Worm (Caenorhabditis elegans) whole organism, late embryonic: ENCODE results near the gene C23G10.10.
A peak's percentile ranks its signal among the peaks of the same experiment; 100 is the strongest.

Experiments
- C38D4.7 ChIP-seq: fragments of 200-800 bp; sonication (Bioruptor generic); optimal IDR thresholded peaks from 2 replicates; lab custom pipeline; 2018; ENCODE audit warnings: mild to moderate bottlenecking, missing genetic modification characterization, moderate library complexity, missing compliant biosample characterization
- K09A11.1 ChIP-seq: sonication (generic microtip); optimal IDR thresholded peaks from 2 replicates; lab custom pipeline; 2017; ENCODE audit warnings: antibody characterized with exemption, mild to moderate bottlenecking, missing genetic modification characterization, missing compliant biosample characterization; ENCODE audit not compliant: insufficient read depth
- ama-1 ChIP-seq: fragments of 150-350 bp; optimal IDR thresholded peaks from 2 replicates; lab custom pipeline; 2014
- ceh-19 ChIP-seq: fragments of 200-800 bp; sonication (Bioruptor generic); optimal IDR thresholded peaks from 2 replicates; lab custom pipeline; 2018; ENCODE audit warnings: mild to moderate bottlenecking, missing genetic modification characterization, missing compliant biosample characterization
- ceh-2 ChIP-seq: sonication (generic microtip); optimal IDR thresholded peaks from 2 replicates; lab custom pipeline; 2016; ENCODE audit warnings: missing genotype, missing genetic modification characterization, missing compliant biosample characterization
- ceh-30 ChIP-seq: fragments of 150-350 bp; optimal IDR thresholded peaks from 2 replicates; lab custom pipeline; 2014; ENCODE audit warnings: missing biosample characterization, missing genetic modification characterization
- ceh-48 ChIP-seq: sonication (generic microtip); optimal IDR thresholded peaks from 2 replicates; lab custom pipeline; 2016; ENCODE audit warnings: missing genetic modification characterization, inconsistent platforms, missing compliant biosample characterization
- ceh-6 ChIP-seq: fragments of 200-800 bp; sonication (Bioruptor generic); optimal IDR thresholded peaks from 2 replicates; lab custom pipeline; 2018; ENCODE audit warnings: mild to moderate bottlenecking, missing genetic modification characterization, missing compliant biosample characterization
- ceh-9 ChIP-seq: sonication (generic microtip); optimal IDR thresholded peaks from 2 replicates; lab custom pipeline; 2016; ENCODE audit warnings: mild to moderate bottlenecking, missing genetic modification characterization, inconsistent platforms, missing compliant biosample characterization
- che-1 ChIP-seq: sonication (generic microtip); optimal IDR thresholded peaks from 2 replicates; lab custom pipeline; 2016; ENCODE audit warnings: mild to moderate bottlenecking, missing genetic modification characterization, missing compliant biosample characterization
- dve-1 ChIP-seq: sonication (generic microtip); optimal IDR thresholded peaks from 2 replicates; lab custom pipeline; 2017; ENCODE audit warnings: antibody characterized with exemption, mild to moderate bottlenecking, missing genetic modification characterization, missing compliant biosample characterization
- elt-2 ChIP-seq: sonication (generic microtip); optimal IDR thresholded peaks from 2 replicates; lab custom pipeline; 2016; ENCODE audit warnings: missing genetic modification reagents, missing genetic modification characterization, missing compliant biosample characterization
- ets-4 ChIP-seq: sonication (generic microtip); optimal IDR thresholded peaks from 2 replicates; lab custom pipeline; 2016; ENCODE audit warnings: missing genetic modification characterization, missing compliant biosample characterization
- fax-1 ChIP-seq: sonication (generic microtip); optimal IDR thresholded peaks from 2 replicates; lab custom pipeline; 2016; ENCODE audit warnings: missing genotype, missing genetic modification characterization, missing compliant biosample characterization
- hlh-15 ChIP-seq: sonication (generic microtip); optimal IDR thresholded peaks from 2 replicates; lab custom pipeline; 2016; ENCODE audit warnings: missing genetic modification characterization, missing compliant biosample characterization
- hlh-6 ChIP-seq: sonication (generic microtip); optimal IDR thresholded peaks from 2 replicates; lab custom pipeline; 2016; ENCODE audit warnings: missing genotype, missing genetic modification characterization, missing compliant biosample characterization
- hlh-8 ChIP-seq: sonication (generic microtip); optimal IDR thresholded peaks from 2 replicates; lab custom pipeline; 2016; ENCODE audit warnings: missing genotype, missing genetic modification characterization, missing compliant biosample characterization
- mec-3 ChIP-seq: sonication (generic microtip); optimal IDR thresholded peaks from 2 replicates; lab custom pipeline; 2016; ENCODE audit warnings: borderline replicate concordance, missing genetic modification characterization, missing compliant biosample characterization
- nfya-1 ChIP-seq: sonication (generic microtip); optimal IDR thresholded peaks from 2 replicates; lab custom pipeline; 2017; ENCODE audit warnings: missing genetic modification characterization, mild to moderate bottlenecking, missing compliant biosample characterization, antibody characterized with exemption, moderate library complexity
- nhr-232 ChIP-seq: sonication (generic microtip); optimal IDR thresholded peaks from 2 replicates; lab custom pipeline; 2016; ENCODE audit warnings: missing genetic modification characterization, missing compliant biosample characterization
- npax-4 ChIP-seq: sonication (generic microtip); optimal IDR thresholded peaks from 2 replicates; lab custom pipeline; 2016; ENCODE audit warnings: missing genetic modification characterization, missing compliant biosample characterization
- pag-3 ChIP-seq: sonication (generic microtip); optimal IDR thresholded peaks from 2 replicates; lab custom pipeline; 2016; ENCODE audit warnings: missing compliant biosample characterization, missing genetic modification characterization, borderline replicate concordance
- pat-9 ChIP-seq: fragments of 200-800 bp; sonication (Bioruptor generic); optimal IDR thresholded peaks from 2 replicates; lab custom pipeline; 2018; ENCODE audit warnings: mild to moderate bottlenecking, missing genetic modification characterization, moderate library complexity, missing compliant biosample characterization
- pax-1 ChIP-seq: fragments of 150-350 bp; optimal IDR thresholded peaks from 2 replicates; lab custom pipeline; 2014; ENCODE audit warnings: missing biosample characterization, missing genetic modification characterization
- pha-2 ChIP-seq: sonication (generic microtip); optimal IDR thresholded peaks from 2 replicates; lab custom pipeline; 2017; ENCODE audit warnings: mild to moderate bottlenecking, missing genetic modification characterization, missing compliant biosample characterization
- pqm-1 ChIP-seq: sonication (generic microtip); optimal IDR thresholded peaks from 2 replicates; lab custom pipeline; 2016; ENCODE audit warnings: missing genetic modification characterization, missing compliant biosample characterization
- pros-1 ChIP-seq: fragments of 150-350 bp; optimal IDR thresholded peaks from 2 replicates; lab custom pipeline; 2014; ENCODE audit warnings: missing biosample characterization, missing genetic modification reagents, missing genetic modification characterization
- rnt-1 ChIP-seq: sonication (generic microtip); optimal IDR thresholded peaks from 2 replicates; lab custom pipeline; 2016; ENCODE audit warnings: missing genetic modification characterization, missing compliant biosample characterization
- sox-2 ChIP-seq: fragments of 200-800 bp; sonication (Bioruptor generic); IDR thresholded peaks from 2 replicates; pipeline ENCODE4 v1.3.6; 2022; ENCODE audit warnings: missing genetic modification reagents, missing genetic modification characterization, missing compliant biosample characterization
- sox-4 ChIP-seq: sonication (generic microtip); optimal IDR thresholded peaks from 2 replicates; lab custom pipeline; 2017; ENCODE audit warnings: mild to moderate bottlenecking, missing genetic modification characterization, inconsistent platforms, missing compliant biosample characterization
- tbx-2 ChIP-seq: sonication (generic microtip); optimal IDR thresholded peaks from 2 replicates; lab custom pipeline; 2016; ENCODE audit warnings: missing genetic modification characterization, missing compliant biosample characterization
- unc-42 ChIP-seq: sonication (generic microtip); optimal IDR thresholded peaks from 2 replicates; lab custom pipeline; 2016; ENCODE audit warnings: missing genotype, missing genetic modification characterization, missing compliant biosample characterization
- zip-5 ChIP-seq: sonication (generic microtip); optimal IDR thresholded peaks from 2 replicates; lab custom pipeline; 2016; ENCODE audit warnings: missing genetic modification characterization, missing compliant biosample characterization

C23G10.10 gene

DNA sequence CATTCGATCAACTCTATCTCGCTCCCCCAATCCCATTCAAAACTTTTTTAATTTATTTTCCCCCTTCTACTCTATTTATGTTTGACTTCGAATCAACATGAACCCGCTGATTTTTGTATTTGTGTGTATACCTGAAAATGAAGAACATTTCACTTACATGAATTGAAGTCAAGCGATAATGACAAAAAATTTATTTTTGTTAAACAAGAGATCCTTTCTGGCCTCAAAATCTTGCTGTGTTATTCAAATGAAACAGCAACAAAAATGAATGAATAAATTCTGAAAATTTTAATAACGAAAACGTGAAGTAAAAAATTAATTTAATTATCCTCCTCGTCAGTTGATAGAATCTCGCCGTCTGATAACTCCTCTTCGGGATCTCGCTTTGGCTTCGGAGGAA is 11.4 kb downstream of the C23G10.10 start:
- TF ChIP-seq zip-5 (tag; lab: Kevin White, UChicago) (no peak), unc-42 (no peak), fax-1 (tag; lab: Kevin White, UChicago) (no peak), nfya-1 (tag; lab: Kevin White, UChicago) (no peak), pag-3 (tag; lab: Kevin White, UChicago) (no peak), sox-4 (tag; lab: Kevin White, UChicago) (no peak), elt-2 (no peak), ceh-19 (GFP tag; lab: Kevin White, UChicago) (no peak), ceh-6 (no peak), hlh-6 (tag; lab: Kevin White, UChicago) (no peak)

DNA sequence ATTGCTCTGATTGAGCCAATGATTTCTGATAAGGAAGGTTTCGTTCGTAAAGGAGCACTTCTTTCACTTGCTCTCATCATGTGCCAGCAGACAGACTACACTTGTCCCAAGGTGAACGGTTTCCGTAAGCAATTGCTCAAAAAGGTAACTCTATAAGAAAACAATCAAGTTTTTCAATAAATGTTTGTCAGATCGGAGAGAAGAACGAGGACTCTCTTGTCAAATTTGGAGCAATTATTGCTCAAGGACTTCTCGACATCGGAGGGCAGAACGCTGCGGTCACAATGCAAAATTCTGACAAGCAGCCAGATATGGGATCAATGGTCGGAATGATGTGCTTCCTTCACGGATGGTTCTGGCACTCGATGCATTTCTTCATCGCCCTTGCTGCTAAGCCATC is 12.5 kb downstream of the C23G10.10 start:
- TF ChIP-seq nhr-232 (tag; lab: Kevin White, UChicago) (no peak), rnt-1 (no peak), sox-4 (tag; lab: Kevin White, UChicago) (no peak)
- TF ChIP-seq, all 69 proteins: peak for 0

- peak; percentile 23 for TF ChIP-seq ceh-48 (tag; lab: Kevin White, UChicago)
- peak; percentile 17 for TF ChIP-seq nfya-1 (tag; lab: Kevin White, UChicago)
- peak; percentile 10 for TF ChIP-seq unc-42
- no peak for TF ChIP-seq pag-3 (tag; lab: Kevin White, UChicago)
- peak; percentile 40 for TF ChIP-seq rnt-1
These were observed 15.2 kb downstream of the C23G10.10 start, which contains the start of the genes C23G10.7 and rpn-2 for ce11 chrIII:6198378-6199234. Gene C23G10.7 (minus strand): TSS chrIII:6198414. Gene rpn-2 (plus strand): TSS chrIII:6199184.

- TF ChIP-seq pax-1 (tag; lab: Kevin White, UChicago) (no peak), npax-4 (tag; lab: Kevin White, UChicago) (no peak), ceh-30 (tag; lab: Kevin White, UChicago) (no peak), pros-1 (no peak), K09A11.1 (no peak), hlh-8 (tag; lab: Kevin White, UChicago) (no peak), mec-3 (tag; lab: Kevin White, UChicago) (no peak), sox-2 (no peak), pqm-1 (tag; lab: Kevin White, UChicago) (no peak), C38D4.7 (GFP tag; lab: Kevin White, UChicago) (no peak), dve-1 (tag; lab: Kevin White, UChicago) (no peak), ama-1 (lab: Kevin White, UChicago) (no peak), tbx-2 (tag; lab: Kevin White, UChicago) (no peak), sox-4 (tag; lab: Kevin White, UChicago) (no peak)
These were observed 18.1 kb downstream of the C23G10.10 start for ce11 chrIII:6195718-6196117.

- TF ChIP-seq ceh-30 (tag; lab: Kevin White, UChicago) (no peak), ceh-2 (tag; lab: Kevin White, UChicago) (no peak), hlh-15 (no peak), dve-1 (tag; lab: Kevin White, UChicago) (no peak), pqm-1 (tag; lab: Kevin White, UChicago) (no peak), ets-4 (tag; lab: Kevin White, UChicago) (no peak), pha-2 (tag; lab: Kevin White, UChicago) (no peak), ceh-6 (no peak), pat-9 (tag; lab: Kevin White, UChicago) (no peak), che-1 (tag; lab: Kevin White, UChicago) (no peak), tbx-2 (tag; lab: Kevin White, UChicago) (no peak), npax-4 (tag; lab: Kevin White, UChicago) (no peak), ceh-48 (tag; lab: Kevin White, UChicago) (no peak), ama-1 (lab: Kevin White, UChicago) (no peak), ceh-9 (tag; lab: Kevin White, UChicago) (no peak), rnt-1 (no peak), fax-1 (tag; lab: Kevin White, UChicago) (no peak)
These were observed 19.3 kb downstream of the C23G10.10 start, which contains the start of gene ugt-66 for ce11 chrIII:6194480-6194879. Gene ugt-66 (minus strand): TSS chrIII:6194580.
